Fruit fly (Drosophila melanogaster): Measurements from ENCODE around the gene mbo.

The mbo gene

DNA sequence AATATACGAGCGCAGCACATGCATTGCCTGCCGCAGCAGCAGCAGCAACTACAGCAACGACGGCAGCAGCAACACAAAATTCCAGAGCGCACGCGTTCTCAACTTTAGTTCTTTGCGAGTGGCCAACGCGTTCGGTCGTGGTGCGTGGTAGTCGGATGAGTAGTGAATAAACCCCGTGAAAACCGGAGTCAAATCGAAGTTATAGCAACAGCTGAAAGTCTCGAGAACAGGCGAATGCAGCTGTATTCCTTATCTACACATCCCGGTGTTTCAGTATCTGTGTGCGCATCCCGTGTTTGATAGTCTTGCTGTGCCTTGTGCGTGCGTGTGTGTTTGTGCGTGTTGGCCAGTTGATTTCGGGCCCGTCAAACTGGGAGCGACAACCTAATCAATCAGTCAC, 30.9 kb downstream of the mbo start, which contains the start of gene Dtg (continued):
- TF ChIP-seq Opbp (GFP tag; IDR thresholded peaks at IDR 0.05; ENCODE audit: partially characterized antibody) (0 out of 3 replicates have a peak, but pooled peaks have one; percentile 24), CG8281 (tag; optimal IDR thresholded peaks at IDR 0.05) (peak; percentile 37), CG33557 (GFP tag; optimal IDR thresholded peaks at IDR 0.05) (peak; percentile 24), CG5180 (GFP tag; optimal IDR thresholded peaks at IDR 0.05) (peak; percentile 34), CG17328 (GFP tag; IDR thresholded peaks at IDR 0.05) (no peak), GATAe (GFP tag; conservative IDR thresholded peaks at IDR 0.05) (no peak), CG2712 (tag; optimal IDR thresholded peaks at IDR 0.05) (peak; percentile 7), NfI (GFP tag; optimal IDR thresholded peaks at IDR 0.05) (no peak), CG3838 (GFP tag; optimal IDR thresholded peaks at IDR 0.05) (no peak), Hr39 (optimal IDR thresholded peaks at IDR 0.05) (no peak), sens (GFP tag) (peak; percentile 74), CG8359 (GFP tag; optimal IDR thresholded peaks at IDR 0.05; ENCODE audit: borderline replicate concordance) (no peak), sima (GFP tag; optimal IDR thresholded peaks at IDR 0.05) (no peak), dm (GFP tag; optimal IDR thresholded peaks at IDR 0.05) (peak; percentile 6), Stat92E (GFP tag; optimal IDR thresholded peaks at IDR 0.05) (peak in 1 of 3 experiments; percentile 62), pros (GFP tag; optimal IDR thresholded peaks at IDR 0.05) (peak; percentile 65), CG2129 (GFP tag; IDR thresholded peaks at IDR 0.05; ENCODE audit: partially characterized antibody) (no peak), Ssrp (tag; optimal IDR thresholded peaks at IDR 0.05) (no peak)

DNA sequence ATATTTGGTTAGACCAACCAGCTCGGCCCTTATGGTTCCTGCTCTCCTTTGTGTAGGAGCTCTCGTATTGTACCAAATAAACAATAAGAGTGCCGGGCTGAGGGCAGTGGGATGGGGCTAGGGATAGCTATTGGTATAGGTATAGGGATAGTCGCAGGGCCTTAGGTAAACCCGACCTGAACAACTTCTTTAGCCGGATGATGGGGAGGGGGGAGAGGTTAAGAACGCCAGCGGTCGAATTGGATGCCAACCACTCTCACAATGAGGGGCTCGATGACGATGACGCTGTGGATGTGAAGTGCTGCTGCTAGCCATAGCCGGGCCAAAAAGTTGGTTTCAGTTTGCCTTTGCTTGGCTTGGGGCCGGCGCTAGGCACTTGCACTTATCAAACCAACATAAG, 31.5 kb downstream of the mbo start:
- TF ChIP-seq Blimp-1 (GFP tag; optimal IDR thresholded peaks at IDR 0.05), result no peak
- TF ChIP-seq her (GFP tag; optimal IDR thresholded peaks at IDR 0.05), result no peak
- TF ChIP-seq ken (GFP tag; IDR thresholded peaks at IDR 0.05), result 0 out of 3 replicates have a peak, but pooled peaks have one; percentile 13
- TF ChIP-seq CG42726 (GFP tag; IDR thresholded peaks at IDR 0.05; ENCODE audit: partially characterized antibody), result no peak
- no peak for TF ChIP-seq CG8478 (optimal IDR thresholded peaks at IDR 0.05)
- TF ChIP-seq CG8290 (GFP tag; optimal IDR thresholded peaks at IDR 0.05), result no peak
- TF ChIP-seq CG8290 (tag; optimal IDR thresholded peaks at IDR 0.05), result peak in 1 of 2 experiments; percentile 5
- TF ChIP-seq Antp (GFP tag; optimal IDR thresholded peaks at IDR 0.05), result no peak
- TF ChIP-seq CG16815 (GFP tag; optimal IDR thresholded peaks at IDR 0.05), result no peak
- peak; percentile 63 for TF ChIP-seq crol (GFP tag; IDR thresholded peaks at IDR 0.05)
- no peak for TF ChIP-seq CG11093 (GFP tag; IDR thresholded peaks at IDR 0.05)
- TF ChIP-seq ci (GFP tag; IDR thresholded peaks at IDR 0.05), result 0 out of 3 replicates have a peak, but pooled peaks have one; percentile 16
- TF ChIP-seq Tbp (GFP tag; optimal IDR thresholded peaks at IDR 0.05), result no peak
- TF ChIP-seq CG10321 (GFP tag; IDR thresholded peaks at IDR 0.05), result no peak
- TF ChIP-seq CG13894 (tag; optimal IDR thresholded peaks at IDR 0.05), result peak; percentile 61

DNA sequence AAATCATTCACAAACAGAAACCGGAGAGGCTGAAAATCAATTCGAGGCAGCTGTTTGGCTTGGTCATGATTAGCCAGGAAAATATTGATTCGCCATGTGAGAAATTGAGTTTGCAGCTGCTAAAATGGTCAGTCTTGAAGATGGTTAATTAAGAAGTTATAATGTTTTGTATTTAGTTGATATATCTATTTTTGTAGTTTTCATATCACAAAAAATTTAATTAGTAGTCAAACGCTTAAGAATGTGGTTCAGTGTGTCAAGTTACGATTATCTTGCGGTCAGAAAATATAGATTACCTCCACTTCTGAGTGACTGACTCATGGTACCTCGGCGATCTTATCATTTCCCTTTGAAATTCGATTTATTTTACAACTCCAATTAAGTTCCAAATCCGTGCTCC, 31.9 kb downstream of the mbo start:
- no peak for TF ChIP-seq unc-4 (GFP tag; IDR thresholded peaks at IDR 0.05; ENCODE audit: partially characterized antibody)
- no peak for TF ChIP-seq C15 (GFP tag; IDR thresholded peaks at IDR 0.05)
- TF ChIP-seq grn (GFP tag; optimal IDR thresholded peaks at IDR 0.05), result peak; percentile 66
- TF ChIP-seq hb (GFP tag; IDR thresholded peaks at IDR 0.05; ENCODE audit: partially characterized antibody), result no peak
- TF ChIP-seq CG6689 (GFP tag; IDR thresholded peaks at IDR 0.05), result no peak
- no peak for TF ChIP-seq corto (GFP tag; optimal IDR thresholded peaks at IDR 0.05)
- no peak for TF ChIP-seq CG3065 (GFP tag; optimal IDR thresholded peaks at IDR 0.05)
